Fruit fly (Drosophila melanogaster): ENCODE data around the gene side-VII.
A peak's percentile ranks its signal among the peaks of the same experiment; 100 is the strongest.

side-VII gene

DNA sequence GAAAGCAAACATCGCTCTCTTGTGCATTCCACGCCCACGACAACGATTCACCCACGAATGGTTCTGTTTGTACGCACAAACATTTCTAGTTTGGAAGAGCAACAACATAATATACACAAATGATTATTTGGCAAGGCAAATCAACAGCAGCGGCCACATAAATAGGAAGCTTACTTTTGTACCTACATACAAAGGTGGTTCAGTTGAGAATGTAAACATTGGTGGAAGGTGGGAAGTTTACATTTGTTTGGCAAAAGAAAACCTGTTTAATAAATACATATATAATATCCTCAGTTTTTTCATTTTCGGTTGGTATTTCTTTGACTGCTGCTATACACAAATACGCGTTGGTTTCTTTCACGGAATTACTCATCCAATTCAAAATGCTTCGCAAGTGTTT lies 37.2 kb downstream of the side-VII start (continued):
- TF ChIP-seq CG1529 (GFP tag; optimal IDR thresholded peaks at IDR 0.05) (peak; percentile 85), scrt (GFP tag; optimal IDR thresholded peaks at IDR 0.05) (peak; percentile 85), ind (GFP tag; optimal IDR thresholded peaks at IDR 0.05) (peak; percentile 92), Hsf (GFP tag; optimal IDR thresholded peaks at IDR 0.05) (peak; percentile 89), Pdp1 (GFP tag; optimal IDR thresholded peaks at IDR 0.05) (peak; percentile 83 to 84), Scr (GFP tag; IDR thresholded peaks at IDR 0.05; ENCODE audit: partially characterized antibody) (no peak), Optix (GFP tag; IDR thresholded peaks at IDR 0.05) (no peak), B-H2 (GFP tag; optimal IDR thresholded peaks at IDR 0.05) (peak; percentile 60), Atf6 (GFP tag; IDR thresholded peaks at IDR 0.05) (no peak), CG15011 (GFP tag; optimal IDR thresholded peaks at IDR 0.05) (peak; percentile 86), Taf1 (GFP tag; IDR thresholded peaks at IDR 0.05) (no peak), Usf (GFP tag; optimal IDR thresholded peaks at IDR 0.05) (peak; percentile 77), btn (GFP tag; optimal IDR thresholded peaks at IDR 0.05) (peak; percentile 46), cwo (GFP tag; optimal IDR thresholded peaks at IDR 0.05) (peak; percentile 81), CG32532 (GFP tag; IDR thresholded peaks at IDR 0.05) (no peak), CG11456 (GFP tag; IDR thresholded peaks at IDR 0.05) (no peak), Mad (GFP tag; optimal IDR thresholded peaks at IDR 0.05) (peak; percentile 85), cg (GFP tag; optimal IDR thresholded peaks at IDR 0.05) (peak; percentile 7), CG2678 (tag; optimal IDR thresholded peaks at IDR 0.05) (peak; percentile 93), CG4404 (GFP tag; IDR thresholded peaks at IDR 0.05) (no peak), p53 (GFP tag; optimal IDR thresholded peaks at IDR 0.05) (peak; percentile 42), Six4 (GFP tag; optimal IDR thresholded peaks at IDR 0.05) (peak; percentile 87), lov (optimal IDR thresholded peaks at IDR 0.05) (no peak), lov (GFP tag; IDR thresholded peaks at IDR 0.05) (no peak), D19A (tag; optimal IDR thresholded peaks at IDR 0.05) (peak; percentile 79), CG8478 (optimal IDR thresholded peaks at IDR 0.05) (no peak), Rx (GFP tag; IDR thresholded peaks at IDR 0.05) (no peak), ara (GFP tag; IDR thresholded peaks at IDR 0.05) (no peak), CG9932 (GFP tag; IDR thresholded peaks at IDR 0.05) (no peak), hbn (GFP tag; IDR thresholded peaks at IDR 0.05; ENCODE audit: partially characterized antibody) (no peak), CG1603 (tag; optimal IDR thresholded peaks at IDR 0.05) (peak; percentile 89), H2.0 (GFP tag; IDR thresholded peaks at IDR 0.05) (no peak), CG31441 (GFP tag; IDR thresholded peaks at IDR 0.05) (no peak), CG11247 (GFP tag; IDR thresholded peaks at IDR 0.05) (no peak), CG4730 (GFP tag; IDR thresholded peaks at IDR 0.05) (no peak), Myb (GFP tag; optimal IDR thresholded peaks at IDR 0.05) (peak; percentile 62), org-1 (GFP tag; optimal IDR thresholded peaks at IDR 0.05) (peak; percentile 84), sob (GFP tag; IDR thresholded peaks at IDR 0.05) (no peak), repo (GFP tag; optimal IDR thresholded peaks at IDR 0.05) (peak; percentile 55), CG4820 (GFP tag; optimal IDR thresholded peaks at IDR 0.05) (peak; percentile 88), CG4360 (GFP tag; IDR thresholded peaks at IDR 0.05) (no peak), CG8089 (GFP tag; optimal IDR thresholded peaks at IDR 0.05) (peak; percentile 80), CG18764 (GFP tag; optimal IDR thresholded peaks at IDR 0.05) (peak; percentile 86), CG43689 (GFP tag; IDR thresholded peaks at IDR 0.05) (no peak), gt (GFP tag; IDR thresholded peaks at IDR 0.05) (no peak), CG34422 (GFP tag; IDR thresholded peaks at IDR 0.05) (no peak), Hand (GFP tag; optimal IDR thresholded peaks at IDR 0.05) (peak; percentile 73), row (GFP tag; IDR thresholded peaks at IDR 0.05) (no peak), otp (GFP tag; IDR thresholded peaks at IDR 0.05) (no peak), trem (tag; optimal IDR thresholded peaks at IDR 0.05) (peak; percentile 83), ken (GFP tag; IDR thresholded peaks at IDR 0.05) (no peak), Bgb (GFP tag; IDR thresholded peaks at IDR 0.05; ENCODE audit: partially characterized antibody) (no peak), Sry-β (GFP tag; optimal IDR thresholded peaks at IDR 0.05) (peak; percentile 29), CG5953 (GFP tag; IDR thresholded peaks at IDR 0.05) (no peak)

All from whole organism, embryonic.